Worm (Caenorhabditis elegans) whole organism, young adult: ENCODE measurements around the gene T26C5.2.
A peak's percentile ranks its signal among the peaks of the same experiment; 100 is the strongest.

Experiments
- B0336.3 ChIP-seq: fragments of 200-800 bp; sonication (Bioruptor generic); IDR thresholded peaks from 2 replicates; pipeline ENCODE4 v1.3.6; 2022; ENCODE audit warnings: missing genetic modification characterization, missing compliant biosample characterization
- F33H1.4 ChIP-seq: fragments of 200-800 bp; sonication (Bioruptor generic); IDR thresholded peaks from 2 replicates; pipeline ENCODE4 v1.3.6; 2022; ENCODE audit warnings: missing genetic modification reagents, missing genetic modification characterization, missing compliant biosample characterization
- F37B4.10 ChIP-seq: fragments of 200-800 bp; sonication (Bioruptor generic); IDR thresholded peaks from 2 replicates; pipeline ENCODE4 v1.3.6; 2022; ENCODE audit warnings: missing genetic modification characterization, missing compliant biosample characterization
- F52B5.7 ChIP-seq: sonication (generic microtip); optimal IDR thresholded peaks from 2 replicates; lab custom pipeline; 2016; ENCODE audit warnings: mild to moderate bottlenecking, missing genetic modification characterization, missing compliant biosample characterization
- F57A8.1 ChIP-seq: fragments of 200-800 bp; sonication (Bioruptor generic); optimal IDR thresholded peaks from 2 replicates; lab custom pipeline; 2018; ENCODE audit warnings: mild to moderate bottlenecking, missing genetic modification characterization, moderate library complexity, missing compliant biosample characterization
- K12H6.12 ChIP-seq: fragments of 200-800 bp; sonication (Bioruptor generic); optimal IDR thresholded peaks from 2 replicates; lab custom pipeline; 2018; ENCODE audit warnings: mild to moderate bottlenecking, missing genetic modification characterization, missing compliant biosample characterization
- attf-6 ChIP-seq: fragments of 200-800 bp; sonication (Bioruptor generic); IDR thresholded peaks from 2 replicates; pipeline ENCODE4 v1.3.6; 2022; ENCODE audit warnings: missing genetic modification reagents, missing genetic modification characterization, missing compliant biosample characterization
- bed-2 ChIP-seq: fragments of 200-800 bp; sonication (Bioruptor generic); IDR thresholded peaks from 2 replicates; pipeline ENCODE4 v1.3.6; 2022; ENCODE audit warnings: missing genetic modification reagents, missing genetic modification characterization, missing compliant biosample characterization
- ccch-3 ChIP-seq: fragments of 200-800 bp; sonication (Bioruptor generic); optimal IDR thresholded peaks from 2 replicates; lab custom pipeline; 2018; ENCODE audit warnings: mild to moderate bottlenecking, missing genetic modification characterization, missing compliant biosample characterization
- ceh-27 ChIP-seq: fragments of 200-800 bp; sonication (Bioruptor generic); optimal IDR thresholded peaks from 2 replicates; lab custom pipeline; 2018; ENCODE audit warnings: mild to moderate bottlenecking, missing genetic modification characterization, moderate library complexity, missing compliant biosample characterization
- ceh-40 ChIP-seq: fragments of 200-800 bp; sonication (Bioruptor generic); IDR thresholded peaks from 2 replicates; pipeline ENCODE4 v1.3.6; 2022; ENCODE audit warnings: missing genetic modification characterization, missing compliant biosample characterization
- ceh-58 ChIP-seq: fragments of 200-800 bp; sonication (Bioruptor generic); IDR thresholded peaks from 2 replicates; pipeline ENCODE4 v1.3.6; 2022; ENCODE audit warnings: missing genetic modification characterization, missing compliant biosample characterization
- ceh-91 ChIP-seq: fragments of 200-800 bp; sonication (Bioruptor generic); IDR thresholded peaks from 2 replicates; pipeline ENCODE4 v1.3.6; 2022; ENCODE audit warnings: missing genetic modification reagents, missing genetic modification characterization, missing compliant biosample characterization
- die-1 ChIP-seq: sonication (generic microtip); optimal IDR thresholded peaks from 2 replicates; lab custom pipeline; 2016; ENCODE audit warnings: missing genotype, mild to moderate bottlenecking, missing genetic modification characterization, missing compliant biosample characterization
- dox-1 ChIP-seq: fragments of 200-800 bp; sonication (Bioruptor generic); IDR thresholded peaks from 2 replicates; pipeline ENCODE4 v1.3.6; 2022; ENCODE audit warnings: missing genetic modification reagents, missing genetic modification characterization, missing compliant biosample characterization
- dpl-1 ChIP-seq: fragments of 150-350 bp; optimal IDR thresholded peaks from 2 replicates; lab custom pipeline; 2014; ENCODE audit warnings: missing biosample characterization, missing genetic modification reagents, missing genetic modification characterization
- egl-18 ChIP-seq: fragments of 200-800 bp; sonication (Bioruptor generic); IDR thresholded peaks from 2 replicates; pipeline ENCODE4 v1.3.6; 2022; ENCODE audit warnings: missing genetic modification reagents, missing genetic modification characterization, missing compliant biosample characterization
- egl-44 ChIP-seq: fragments of 200-800 bp; sonication (Bioruptor generic); IDR thresholded peaks from 2 replicates; pipeline ENCODE4 v1.3.6; 2022; ENCODE audit warnings: missing genetic modification reagents, missing genetic modification characterization, missing compliant biosample characterization
- egrh-3 ChIP-seq: fragments of 200-800 bp; sonication (Bioruptor generic); IDR thresholded peaks from 2 replicates; pipeline ENCODE4 v1.3.6; 2022; ENCODE audit warnings: missing genetic modification reagents, missing genetic modification characterization, missing compliant biosample characterization
- fkh-3 ChIP-seq: sonication (generic microtip); optimal IDR thresholded peaks from 2 replicates; lab custom pipeline; 2016; ENCODE audit warnings: mild to moderate bottlenecking, missing genetic modification characterization, missing compliant biosample characterization
- him-1 ChIP-seq: sonication (generic microtip); optimal IDR thresholded peaks from 2 replicates; lab custom pipeline; 2016; ENCODE audit warnings: missing genotype, missing genetic modification reagents, missing genetic modification characterization, missing compliant biosample characterization
- hlh-26 ChIP-seq: fragments of 200-800 bp; sonication (Bioruptor generic); conservative IDR thresholded peaks from 2 replicates; pipeline ENCODE4 v1.3.6; 2022; ENCODE audit warnings: missing genetic modification reagents, missing genetic modification characterization, missing compliant biosample characterization
- hmg-1.2 ChIP-seq: fragments of 200-800 bp; sonication (Bioruptor generic); IDR thresholded peaks from 2 replicates; pipeline ENCODE4 v1.3.6; 2022; ENCODE audit warnings: missing genetic modification reagents, missing genetic modification characterization, missing compliant biosample characterization
- let-607 ChIP-seq, 2 experiments: fragments of 200-800 bp in 1 of 2; sonication (Bioruptor generic) in 1 of 2; sonication (generic microtip) in 1 of 2; optimal IDR thresholded peaks; 2 replicates each; lab custom pipeline; 2016 to 2018; ENCODE audit warnings: mild to moderate bottlenecking in 2 of 2, missing compliant biosample characterization in 2 of 2, missing genetic modification characterization in 2 of 2, moderate library complexity in 2 of 2, missing genotype in 1 of 2
- lin-26 ChIP-seq: fragments of 200-800 bp; sonication (Bioruptor generic); IDR thresholded peaks from 2 replicates; pipeline ENCODE4 v1.3.6; 2022; ENCODE audit warnings: missing genetic modification reagents, missing genetic modification characterization, missing compliant biosample characterization
- lsl-1 ChIP-seq: fragments of 200-800 bp; sonication (Bioruptor generic); optimal IDR thresholded peaks from 2 replicates; lab custom pipeline; 2018; ENCODE audit warnings: mild to moderate bottlenecking, missing genetic modification characterization, moderate library complexity, missing compliant biosample characterization
- mel-28 ChIP-seq: sonication (generic microtip); optimal IDR thresholded peaks from 2 replicates; lab custom pipeline; 2016; ENCODE audit warnings: borderline replicate concordance, mild to moderate bottlenecking, missing genetic modification characterization, missing compliant biosample characterization
- nhr-80 ChIP-seq: sonication (generic microtip); optimal IDR thresholded peaks from 2 replicates; lab custom pipeline; 2016; ENCODE audit warnings: missing genetic modification characterization, missing compliant biosample characterization
- pbrm-1 ChIP-seq: fragments of 200-800 bp; sonication (Bioruptor generic); IDR thresholded peaks from 2 replicates; pipeline ENCODE4 v1.3.6; 2022; ENCODE audit warnings: missing genetic modification reagents, missing genetic modification characterization, missing compliant biosample characterization
- sdz-38 ChIP-seq: sonication (generic microtip); optimal IDR thresholded peaks from 2 replicates; lab custom pipeline; 2016; ENCODE audit warnings: missing genotype, missing genetic modification characterization, missing compliant biosample characterization
- snpc-1.3 ChIP-seq: sonication (generic microtip); optimal IDR thresholded peaks from 2 replicates; lab custom pipeline; 2017; ENCODE audit warnings: missing genetic modification characterization, mild to moderate bottlenecking, missing compliant biosample characterization, antibody characterized with exemption, moderate library complexity, missing genotype, missing genetic modification reagents; ENCODE audit not compliant: insufficient read depth
- snpc-3.4 ChIP-seq: sonication (generic microtip); optimal IDR thresholded peaks from 2 replicates; lab custom pipeline; 2017; ENCODE audit warnings: missing genetic modification characterization, mild to moderate bottlenecking, missing compliant biosample characterization, antibody characterized with exemption, moderate library complexity, missing genotype, missing genetic modification reagents
- snpc-4 ChIP-seq, 5 experiments: fragments of 150-350 bp in 1 of 5; sonication (generic microtip) in 4 of 5; optimal IDR thresholded peaks; 2 replicates each; lab custom pipeline; 2014 to 2018; ENCODE audit warnings: missing genetic modification characterization in 5 of 5, missing biosample characterization in 3 of 5, antibody characterized with exemption in 2 of 5, mild to moderate bottlenecking in 2 of 5, missing compliant biosample characterization in 2 of 5, missing genotype in 2 of 5, moderate library complexity in 2 of 5, missing genetic modification reagents in 1 of 5
- tbp1 ChIP-seq: fragments of 200-800 bp; sonication (Bioruptor generic); optimal IDR thresholded peaks from 2 replicates; lab custom pipeline; 2018; ENCODE audit warnings: mild to moderate bottlenecking, missing genetic modification characterization, missing compliant biosample characterization
- unc-62 ChIP-seq: fragments of 150-350 bp; optimal IDR thresholded peaks from 2 replicates; lab custom pipeline; 2014; ENCODE audit warnings: missing biosample characterization, missing genetic modification reagents, missing genetic modification characterization
- xnd-1 ChIP-seq: sonication (generic microtip); optimal IDR thresholded peaks from 2 replicates; lab custom pipeline; 2016; ENCODE audit warnings: missing genotype, missing genetic modification reagents, missing genetic modification characterization, missing compliant biosample characterization
- ztf-25 ChIP-seq: fragments of 200-800 bp; sonication (Bioruptor generic); IDR thresholded peaks from 2 replicates; pipeline ENCODE4 v1.3.6; 2022; ENCODE audit warnings: missing genetic modification reagents, missing genetic modification characterization, missing compliant biosample characterization

T26C5.2 gene

ce11 chrII:9190513-9191099, 42.4 kb upstream of the T26C5.2 start:
- TF ChIP-seq bed-2 (GFP tag; lab: Robert Waterston, UW) = no peak
- no peak for TF ChIP-seq die-1
- no peak for TF ChIP-seq ceh-58 (GFP tag; lab: Robert Waterston, UW)
- TF ChIP-seq pbrm-1 = no peak
- no peak for TF ChIP-seq sdz-38
- 0 out of 2 replicates have a peak, but pooled peaks have one; percentile 14 for TF ChIP-seq ceh-40 (GFP tag; lab: Robert Waterston, UW)
- TF ChIP-seq snpc-3.4 (tag; lab: Kevin White, UChicago) = no peak
- TF ChIP-seq F57A8.1 (GFP tag; lab: Kevin White, UChicago) = no peak

- no peak for TF ChIP-seq ceh-91 (GFP tag; lab: Robert Waterston, UW)
- no peak for TF ChIP-seq F57A8.1 (GFP tag; lab: Kevin White, UChicago)
- TF ChIP-seq hmg-1.2 (GFP tag; lab: Robert Waterston, UW) = no peak
- TF ChIP-seq attf-6 (GFP tag; lab: Robert Waterston, UW) = no peak
- TF ChIP-seq hlh-26 = no peak
- TF ChIP-seq B0336.3 (GFP tag; lab: Robert Waterston, UW) = no peak
- TF ChIP-seq K12H6.12 = no peak
- TF ChIP-seq unc-62 (GFP tag; lab: Kevin White, UChicago) = no peak
- no peak for TF ChIP-seq fkh-3 (tag; lab: Kevin White, UChicago)
- no peak for TF ChIP-seq mel-28 (tag; lab: Kevin White, UChicago)
- TF ChIP-seq egl-18 (GFP tag; lab: Robert Waterston, UW) = no peak
- TF ChIP-seq ztf-25 (GFP tag; lab: Robert Waterston, UW) = no peak
- TF ChIP-seq lsl-1 (GFP tag; lab: Kevin White, UChicago) = no peak
- no peak for TF ChIP-seq ceh-27
- no peak for TF ChIP-seq ccch-3 (GFP tag; lab: Kevin White, UChicago)
These were observed 38.8 kb upstream of the T26C5.2 start, which contains the start of gene twk-4 for ce11 chrII:9194195-9194594. Gene twk-4 (minus strand): TSS chrII:9194295.

ce11 chrII:9196325-9196724, 36.7 kb upstream of the T26C5.2 start:
- TF ChIP-seq snpc-4 (GFP tag; optimal IDR thresholded peaks at IDR 0.05; lab: Kevin White, UChicago) = no peak
- TF ChIP-seq snpc-4 (tag; optimal IDR thresholded peaks at IDR 0.05; lab: Kevin White, UChicago) = peak in 1 of 4 experiments; percentile 1
- peak in 1 of 2 experiments; percentile 17 for TF ChIP-seq let-607 (tag; optimal IDR thresholded peaks at IDR 0.05; lab: Kevin White, UChicago)
- no peak for TF ChIP-seq tbp1
- TF ChIP-seq nhr-80 = peak; percentile 85
- no peak for TF ChIP-seq him-1

- TF ChIP-seq xnd-1 (tag; lab: Kevin White, UChicago) (no peak), egl-44 (GFP tag; lab: Robert Waterston, UW) (no peak), dpl-1 (GFP tag; lab: Kevin White, UChicago) (no peak), F52B5.7 (no peak), B0336.3 (GFP tag; lab: Robert Waterston, UW) (no peak), dox-1 (GFP tag; lab: Robert Waterston, UW) (no peak), pbrm-1 (no peak), egrh-3 (GFP tag; lab: Robert Waterston, UW) (no peak), lsl-1 (GFP tag; lab: Kevin White, UChicago) (no peak), snpc-1.3 (tag; lab: Kevin White, UChicago) (no peak), F33H1.4 (GFP tag; lab: Robert Waterston, UW) (no peak), nhr-80 (no peak), lin-26 (no peak), attf-6 (GFP tag; lab: Robert Waterston, UW) (no peak), F37B4.10 (GFP tag; lab: Robert Waterston, UW) (no peak)
- TF ChIP-seq, all 124 proteins: peak for 0
These were observed 35.8 kb upstream of the T26C5.2 start, which contains the start of gene let-23 for ce11 chrII:9197212-9197611. Gene let-23 (plus strand): TSS chrII:9197512.
